Fruit fly (Drosophila melanogaster) whole organism, adult: Measurements from ENCODE around the gene CG11790.

Experiments used
- CG11617 ChIP-seq: fragments of 200-800 bp; sonication (Bioruptor generic); optimal IDR thresholded peaks from 2 replicates; lab custom pipeline; 2017; ENCODE audit warnings: mild to moderate bottlenecking, missing biosample characterization, missing genetic modification reagents, missing genetic modification characterization
- CG12768 ChIP-seq: fragments of 200-800 bp; sonication (Bioruptor generic); optimal IDR thresholded peaks from 2 replicates; lab custom pipeline; 2017; ENCODE audit warnings: missing biosample characterization, missing genetic modification characterization, mild to moderate bottlenecking, moderate library complexity, missing genetic modification reagents
- CG14711 ChIP-seq: fragments of 200-800 bp; sonication (Bioruptor generic); optimal IDR thresholded peaks from 2 replicates; lab custom pipeline; 2018; ENCODE audit warnings: missing biosample characterization, mild to moderate bottlenecking, missing genetic modification characterization, moderate library complexity
- CG1620 ChIP-seq: fragments of 200-800 bp; sonication (Bioruptor generic); optimal IDR thresholded peaks from 2 replicates; lab custom pipeline; 2016; ENCODE audit warnings: missing biosample characterization, missing genetic modification characterization
- CG33017 ChIP-seq: fragments of 200-800 bp; sonication (Bioruptor generic); optimal IDR thresholded peaks from 2 replicates; lab custom pipeline; 2018; ENCODE audit warnings: missing biosample characterization, mild to moderate bottlenecking, missing genetic modification characterization, moderate library complexity
- CG5204 ChIP-seq: fragments of 200-800 bp; sonication (Bioruptor generic); optimal IDR thresholded peaks from 2 replicates; lab custom pipeline; 2016; ENCODE audit warnings: missing biosample characterization, missing genetic modification characterization
- CG7045 ChIP-seq: fragments of 200-800 bp; sonication (Bioruptor generic); optimal IDR thresholded peaks from 2 replicates; lab custom pipeline; 2017; ENCODE audit warnings: missing biosample characterization, mild to moderate bottlenecking, missing genetic modification characterization
- CG7101 ChIP-seq: fragments of 200-800 bp; sonication (Bioruptor generic); optimal IDR thresholded peaks from 2 replicates; lab custom pipeline; 2018; ENCODE audit warnings: missing biosample characterization, mild to moderate bottlenecking, missing genetic modification characterization, moderate library complexity
- Clk ChIP-seq: fragments of 200-800 bp; sonication (Bioruptor generic); optimal IDR thresholded peaks from 2 replicates; lab custom pipeline; 2017; ENCODE audit warnings: missing biosample characterization, missing genetic modification characterization
- Crg-1 ChIP-seq: fragments of 200-800 bp; sonication (Bioruptor generic); optimal IDR thresholded peaks from 2 replicates; lab custom pipeline; 2016; ENCODE audit warnings: missing biosample characterization, missing genetic modification characterization
- Hr96 ChIP-seq: fragments of 200-800 bp; sonication (Bioruptor generic); optimal IDR thresholded peaks from 2 replicates; lab custom pipeline; 2016; ENCODE audit warnings: missing biosample characterization, missing genetic modification characterization
- Mnt ChIP-seq: fragments of 200-800 bp; sonication (Bioruptor generic); optimal IDR thresholded peaks from 2 replicates; lab custom pipeline; 2016; ENCODE audit warnings: missing biosample characterization, mild to moderate bottlenecking, missing genetic modification characterization
- bab1 ChIP-seq: fragments of 200-800 bp; sonication (Bioruptor generic); optimal IDR thresholded peaks from 3 replicates; lab custom pipeline; 2019; ENCODE audit warnings: missing biosample characterization, mild to moderate bottlenecking, missing genetic modification characterization, moderate library complexity
- cic ChIP-seq: fragments of 200-800 bp; sonication (Bioruptor generic); optimal IDR thresholded peaks from 2 replicates; lab custom pipeline; 2017; ENCODE audit warnings: missing biosample characterization, mild to moderate bottlenecking, missing genetic modification characterization, moderate library complexity
- cnc ChIP-seq, 2 experiments: fragments of >200 bp; optimal IDR thresholded peaks; 2 replicates each; lab custom pipeline; 2017
- kay ChIP-seq: fragments of 200-800 bp; sonication (Bioruptor generic); peaks from one replicate; lab custom pipeline; 2016; ENCODE audit warnings: missing biosample characterization, missing genetic modification characterization, borderline replicate concordance
- ovo ChIP-seq: fragments of 200-800 bp; sonication (Bioruptor generic); optimal IDR thresholded peaks from 2 replicates; lab custom pipeline; 2016; ENCODE audit warnings: missing biosample characterization, missing genetic modification characterization
- pad ChIP-seq: fragments of 200-800 bp; sonication (Bioruptor generic); optimal IDR thresholded peaks from 3 replicates; lab custom pipeline; 2017; ENCODE audit warnings: missing biosample characterization, missing genetic modification characterization, mild to moderate bottlenecking, moderate library complexity, missing genetic modification reagents
- tj ChIP-seq: fragments of 200-800 bp; sonication (Bioruptor generic); optimal IDR thresholded peaks from 3 replicates; lab custom pipeline; 2017; ENCODE audit warnings: missing biosample characterization, mild to moderate bottlenecking, missing genetic modification characterization, moderate library complexity
- toe ChIP-seq: fragments of 200-800 bp; sonication (Bioruptor generic); optimal IDR thresholded peaks from 2 replicates; lab custom pipeline; 2016; ENCODE audit warnings: missing biosample characterization, missing genetic modification characterization

CG11790 gene

DNA sequence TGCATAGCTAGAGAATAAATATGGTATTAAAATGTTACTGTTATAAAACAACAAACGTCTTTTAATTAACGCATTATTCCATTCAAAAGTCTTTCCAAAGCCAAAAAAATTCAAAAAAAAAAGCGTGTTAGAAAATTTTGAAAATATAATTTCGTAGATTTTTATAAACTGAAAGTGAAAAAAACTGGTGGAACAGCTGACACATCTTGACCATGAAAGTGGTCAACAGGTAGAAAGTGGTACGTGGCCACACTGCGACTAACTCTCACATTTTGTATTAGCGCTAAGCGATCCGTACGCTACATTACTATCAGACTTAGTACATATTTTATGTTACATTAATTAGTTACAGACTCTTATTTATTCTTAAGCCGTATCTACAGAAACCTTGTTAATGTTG, 23.4 kb downstream of the CG11790 start, which contains the start of gene CG11836:
Gene CG11836, plus strand, starts transcription at position 256 of the 400 bp plus-strand sequence.
- TF ChIP-seq CG7045 (GFP tag; lab: Kevin White, UChicago) = no peak
- no peak for TF ChIP-seq CG12768
- TF ChIP-seq Clk (GFP tag; lab: Kevin White, UChicago) = no peak
- no peak for TF ChIP-seq CG5204 (GFP tag; lab: Kevin White, UChicago)
- no peak for TF ChIP-seq CG7101 (tag; lab: Kevin White, UChicago)
- TF ChIP-seq cnc (optimal IDR thresholded peaks at IDR 0.05; lab: Kevin White, UChicago) = no peak
- no peak for TF ChIP-seq ovo (GFP tag; lab: Kevin White, UChicago)
- TF ChIP-seq Mnt (GFP tag; lab: Kevin White, UChicago) = no peak
- TF ChIP-seq CG1620 (GFP tag; lab: Kevin White, UChicago) = no peak
- no peak for TF ChIP-seq CG33017 (tag; lab: Kevin White, UChicago)
- TF ChIP-seq cic (GFP tag; lab: Kevin White, UChicago) = no peak
- TF ChIP-seq pad (GFP tag; lab: Kevin White, UChicago) = no peak
- TF ChIP-seq bab1 (GFP tag; lab: Kevin White, UChicago) = no peak
- no peak for TF ChIP-seq Hr96
- no peak for TF ChIP-seq kay
- TF ChIP-seq tj = no peak
- TF ChIP-seq CG11617 = no peak

DNA sequence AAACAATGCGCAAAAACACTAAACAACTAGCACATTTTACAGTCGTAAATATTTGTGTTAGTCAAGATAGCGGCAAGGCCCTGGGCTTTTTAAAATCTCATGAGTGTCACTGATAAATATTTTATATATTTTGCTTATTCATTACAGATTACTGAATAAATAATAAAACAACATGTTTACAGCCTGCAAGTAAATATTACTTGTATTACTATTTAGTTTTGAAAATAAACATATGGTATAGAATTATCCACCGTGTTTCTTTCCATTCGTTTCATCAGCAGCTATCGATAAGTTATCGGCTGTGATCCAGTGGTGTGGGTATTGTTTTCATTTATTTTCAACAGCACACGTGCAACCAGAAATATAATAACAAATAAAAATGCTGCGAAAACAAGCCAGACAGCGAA, 27.1 kb downstream of the CG11790 start, which contains the start of the genes shams and CG11920:
Gene shams, minus strand, starts transcription at position 50 of the 407 bp plus-strand sequence.
Gene CG11920, plus strand, starts transcription at position 320 of the 407 bp plus-strand sequence.
- TF ChIP-seq cic (GFP tag; lab: Kevin White, UChicago) (no peak), CG12768 (peak; percentile 9), Hr96 (no peak), cnc (optimal IDR thresholded peaks at IDR 0.05; lab: Kevin White, UChicago) (no peak), Crg-1 (GFP tag; lab: Kevin White, UChicago) (no peak), Clk (GFP tag; lab: Kevin White, UChicago) (no peak), CG1620 (GFP tag; lab: Kevin White, UChicago) (no peak), ovo (GFP tag; lab: Kevin White, UChicago) (no peak), kay (no peak), toe (GFP tag; lab: Kevin White, UChicago) (peak; percentile 30), CG14711 (tag; lab: Kevin White, UChicago) (peak; percentile 59), pad (GFP tag; lab: Kevin White, UChicago) (no peak), CG5204 (GFP tag; lab: Kevin White, UChicago) (no peak), CG11617 (peak; percentile 12), CG7045 (GFP tag; lab: Kevin White, UChicago) (no peak), bab1 (GFP tag; lab: Kevin White, UChicago) (no peak), CG33017 (tag; lab: Kevin White, UChicago) (no peak), tj (no peak), Mnt (GFP tag; lab: Kevin White, UChicago) (peak; percentile 96), CG7101 (tag; lab: Kevin White, UChicago) (peak; percentile 59)

DNA sequence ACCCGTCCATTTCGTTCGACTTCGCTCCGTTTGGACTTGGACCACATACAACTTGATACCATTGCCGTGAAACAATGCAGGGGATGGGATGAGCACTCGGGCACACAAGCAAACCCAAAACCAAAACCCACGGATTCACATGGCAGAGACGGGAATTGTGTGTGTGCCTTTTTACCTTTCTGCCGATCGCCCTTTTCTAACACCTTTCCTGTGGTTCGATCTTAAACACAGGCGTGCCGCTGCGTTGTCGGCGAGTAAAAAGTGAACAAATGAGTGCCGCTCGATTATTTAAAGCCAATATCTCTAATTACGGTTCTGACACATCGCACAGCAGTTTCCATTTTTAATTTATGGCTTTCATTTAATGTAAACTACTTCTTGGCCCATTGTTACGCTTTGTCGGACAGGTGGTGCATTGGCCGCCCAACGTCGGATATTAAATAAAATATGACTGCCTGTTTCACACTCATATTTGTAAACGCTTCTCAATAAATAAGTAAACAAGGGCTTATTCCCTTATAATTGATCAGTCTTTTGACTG, 29.8 kb downstream of the CG11790 start:
- TF ChIP-seq bab1 (GFP tag; lab: Kevin White, UChicago) (no peak), CG1620 (GFP tag; lab: Kevin White, UChicago) (no peak), Hr96 (no peak), toe (GFP tag; lab: Kevin White, UChicago) (no peak), CG7045 (GFP tag; lab: Kevin White, UChicago) (no peak), kay (no peak), Crg-1 (GFP tag; lab: Kevin White, UChicago) (no peak), CG14711 (tag; lab: Kevin White, UChicago) (no peak), CG7101 (tag; lab: Kevin White, UChicago) (no peak), cic (GFP tag; lab: Kevin White, UChicago) (no peak), CG33017 (tag; lab: Kevin White, UChicago) (no peak), cnc (optimal IDR thresholded peaks at IDR 0.05; lab: Kevin White, UChicago) (no peak), tj (no peak), CG12768 (no peak), ovo (GFP tag; lab: Kevin White, UChicago) (no peak)

DNA sequence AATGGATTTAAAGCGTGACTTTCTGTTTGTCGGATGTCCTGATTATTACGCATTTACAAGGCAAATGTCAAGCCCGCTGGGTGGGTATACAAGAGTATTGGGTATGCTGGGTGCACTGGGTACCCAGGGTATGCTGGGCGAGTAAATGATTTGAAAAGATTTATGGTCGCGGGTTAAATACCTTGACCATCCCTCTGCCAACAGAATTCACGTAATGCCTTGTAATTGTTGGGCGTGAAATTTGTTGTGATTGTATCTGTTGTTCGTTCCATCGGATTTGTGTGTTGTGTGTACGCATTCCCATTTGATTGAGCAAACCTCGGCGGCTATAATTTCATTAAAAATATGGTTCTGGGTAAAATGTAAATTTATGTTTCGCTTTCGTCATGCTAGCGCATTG, 31.2 kb downstream of the CG11790 start:
- TF ChIP-seq pad (GFP tag; lab: Kevin White, UChicago) (no peak), CG11617 (no peak), CG12768 (no peak), tj (no peak), CG14711 (tag; lab: Kevin White, UChicago) (no peak), cic (GFP tag; lab: Kevin White, UChicago) (no peak), Crg-1 (GFP tag; lab: Kevin White, UChicago) (no peak), Clk (GFP tag; lab: Kevin White, UChicago) (no peak)

DNA sequence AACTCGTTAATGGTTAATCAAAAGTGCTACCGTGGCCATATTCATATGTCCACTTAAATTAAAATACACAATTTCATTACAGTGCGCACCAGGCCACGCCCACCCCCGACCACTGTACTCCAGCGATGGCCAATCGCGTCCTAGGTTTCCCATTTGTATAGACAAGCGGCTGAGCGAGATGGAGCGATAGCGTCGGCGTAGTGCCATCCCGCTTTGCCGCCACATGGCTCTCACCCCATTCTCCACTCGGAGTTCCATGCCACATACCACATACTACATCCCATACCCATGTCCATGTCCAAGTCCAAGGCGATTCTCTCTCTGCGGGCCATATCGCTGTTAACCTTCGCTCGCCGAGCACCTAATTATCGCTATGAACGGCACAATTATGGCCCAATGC, 32.9 kb downstream of the CG11790 start:
- TF ChIP-seq pad (GFP tag; lab: Kevin White, UChicago) (peak; percentile 2), toe (GFP tag; lab: Kevin White, UChicago) (no peak)

DNA sequence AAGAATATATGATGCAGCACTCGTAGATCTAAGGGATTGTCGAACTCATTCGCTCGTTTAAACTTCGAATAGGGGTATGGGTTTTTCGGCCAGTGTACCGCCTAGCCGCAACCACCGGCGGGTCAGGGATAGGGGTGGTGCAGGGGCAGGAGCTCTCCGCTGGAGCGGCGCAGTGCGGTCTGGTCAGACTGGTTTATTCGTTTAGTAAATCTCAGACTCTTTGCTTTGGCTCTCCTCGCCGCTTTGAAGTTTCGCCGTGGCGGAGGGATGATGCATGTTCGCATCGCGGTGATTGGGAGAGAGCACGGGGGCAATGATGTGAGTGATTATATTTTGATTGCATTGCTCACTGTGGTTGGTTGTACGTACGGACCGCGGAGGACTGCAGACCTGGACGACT, 34.8 kb downstream of the CG11790 start, which contains the start of gene fd96Ca:
Gene fd96Ca, plus strand, starts transcription at position 337 of the 400 bp plus-strand sequence.
- no peak for TF ChIP-seq Mnt (GFP tag; lab: Kevin White, UChicago)
- TF ChIP-seq CG11617 = no peak
- no peak for TF ChIP-seq Clk (GFP tag; lab: Kevin White, UChicago)
- no peak for TF ChIP-seq Hr96
- no peak for TF ChIP-seq toe (GFP tag; lab: Kevin White, UChicago)
- no peak for TF ChIP-seq cnc (optimal IDR thresholded peaks at IDR 0.05; lab: Kevin White, UChicago)
- TF ChIP-seq CG33017 (tag; lab: Kevin White, UChicago) = no peak
- no peak for TF ChIP-seq kay
- TF ChIP-seq cic (GFP tag; lab: Kevin White, UChicago) = no peak
- no peak for TF ChIP-seq CG1620 (GFP tag; lab: Kevin White, UChicago)
- no peak for TF ChIP-seq ovo (GFP tag; lab: Kevin White, UChicago)
- TF ChIP-seq pad (GFP tag; lab: Kevin White, UChicago) = no peak
- no peak for TF ChIP-seq CG5204 (GFP tag; lab: Kevin White, UChicago)
- TF ChIP-seq bab1 (GFP tag; lab: Kevin White, UChicago) = no peak
- no peak for TF ChIP-seq tj
- no peak for TF ChIP-seq CG7045 (GFP tag; lab: Kevin White, UChicago)
- TF ChIP-seq Crg-1 (GFP tag; lab: Kevin White, UChicago) = no peak
